Fruit fly (Drosophila melanogaster) whole organism: ENCODE data around the gene sxe2.

Source experiments
- CG8478 ChIP-seq: fragments of >200 bp; optimal IDR thresholded peaks from 2 replicates; lab custom pipeline; 2018; ENCODE audit warnings: inconsistent platforms
- EcR ChIP-seq, 2 experiments: fragments of >200 bp; optimal IDR thresholded peaks; 2 replicates each; lab custom pipeline; 2017; ENCODE audit warnings: missing biosample characterization in 2 of 2, missing genetic modification characterization in 2 of 2, missing genetic modification reagents in 2 of 2
- pan ChIP-seq: fragments of >200 bp; optimal IDR thresholded peaks from 2 replicates; lab custom pipeline; 2017
- psq ChIP-seq: fragments of >200 bp; optimal IDR thresholded peaks from 2 replicates; lab custom pipeline; 2017
- usp ChIP-seq: fragments of >200 bp; optimal IDR thresholded peaks from 2 replicates; lab custom pipeline; 2017; ENCODE audit warnings: missing biosample characterization, missing genetic modification characterization, mixed read lengths

dm6 chr3R:16078247-16078646, 5.4 kb upstream of the sxe2 start:
- TF ChIP-seq EcR (GFP tag; optimal IDR thresholded peaks at IDR 0.05; lab: Kevin White, UChicago), result no peak
- no peak for TF ChIP-seq pan (lab: Kevin White, UChicago)
- TF ChIP-seq psq (lab: Kevin White, UChicago), result no peak
- no peak for TF ChIP-seq CG8478 (lab: Kevin White, UChicago)
- TF ChIP-seq usp (GFP tag; lab: Kevin White, UChicago), result no peak
